Worm (Caenorhabditis elegans): Measurements from ENCODE around the gene Y17G7B.20.

The Y17G7B.20 gene

DNA sequence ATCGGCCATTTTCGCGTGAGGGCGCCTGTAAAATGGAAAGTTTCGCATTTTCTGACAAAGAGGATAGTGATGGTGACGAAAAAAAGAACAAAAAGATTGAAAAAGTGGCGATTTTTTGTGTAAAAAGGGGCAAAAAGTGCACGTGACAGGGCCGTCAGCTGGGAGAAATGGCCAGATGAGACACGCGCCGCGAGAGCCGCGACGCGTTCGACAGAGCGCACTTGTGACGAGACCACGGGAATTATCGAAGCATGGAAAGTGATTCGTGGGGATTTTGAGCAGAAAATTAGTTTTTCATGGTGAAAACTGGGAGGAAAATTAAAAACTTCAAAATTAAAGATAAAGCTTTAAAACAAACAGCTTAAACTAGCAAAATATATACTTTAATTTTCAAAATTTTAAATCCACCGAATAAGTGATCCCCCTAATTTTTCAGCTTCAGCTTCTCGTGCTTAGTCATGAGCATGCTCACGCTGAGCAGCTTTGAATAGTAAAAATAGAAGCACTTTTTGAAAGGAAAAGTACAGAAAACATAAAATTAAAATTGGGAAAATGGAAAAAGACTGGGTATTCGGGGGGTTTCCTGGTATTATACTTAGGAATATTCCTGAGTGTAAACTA, 12.0 kb downstream of the Y17G7B.20 start, which contains the start of gene W03C9.5 (continued):
- no peak for TF ChIP-seq daf-12 (tag; optimal IDR thresholded peaks at IDR 0.05)
- TF ChIP-seq F26F4.8 (GFP tag; conservative IDR thresholded peaks at IDR 0.05): no peak
- peak; percentile 95 for TF ChIP-seq nhr-6 (tag; optimal IDR thresholded peaks at IDR 0.05)
- peak; percentile 35 for TF ChIP-seq ces-1 (GFP tag; optimal IDR thresholded peaks at IDR 0.05)
- no peak for TF ChIP-seq Y105C5A.15 (GFP tag; IDR thresholded peaks at IDR 0.05)
- TF ChIP-seq nhr-10 (tag; optimal IDR thresholded peaks at IDR 0.05): peak; percentile 64
- TF ChIP-seq F37D6.2 (tag; optimal IDR thresholded peaks at IDR 0.05): peak; percentile 83
- TF ChIP-seq mep-1 (tag; optimal IDR thresholded peaks at IDR 0.05): peak; percentile 97
- no peak for TF ChIP-seq unc-39 (tag; optimal IDR thresholded peaks at IDR 0.05)
- TF ChIP-seq fkh-10 (GFP tag; optimal IDR thresholded peaks at IDR 0.05): peak; percentile 81
- peak; percentile 96 for TF ChIP-seq nhr-11 (tag; optimal IDR thresholded peaks at IDR 0.05)
- peak; percentile 84 to 94 for TF ChIP-seq lsy-2 (tag; optimal IDR thresholded peaks at IDR 0.05)
- no peak for TF ChIP-seq F10B5.3 (tag; optimal IDR thresholded peaks at IDR 0.05)
- no peak for TF ChIP-seq zip-11 (GFP tag; IDR thresholded peaks at IDR 0.05)
- TF ChIP-seq dmd-6 (GFP tag; IDR thresholded peaks at IDR 0.05): peak; percentile 94
- TF ChIP-seq egl-43 (GFP tag; IDR thresholded peaks at IDR 0.05): peak; percentile 79
- TF ChIP-seq snpc-4 (tag; optimal IDR thresholded peaks at IDR 0.05): no peak
- no peak for TF ChIP-seq Y5F2A.4 (GFP tag; optimal IDR thresholded peaks at IDR 0.05)
- peak; percentile 75; the same call in 1 of the 2 replicates for TF ChIP-seq tra-1 (GFP tag; IDR thresholded peaks at IDR 0.05)
- TF ChIP-seq mxl-3 (GFP tag; optimal IDR thresholded peaks at IDR 0.05): peak; percentile 95
- TF ChIP-seq Y48G9A.11 (GFP tag; IDR thresholded peaks at IDR 0.05): peak; percentile 85
- TF ChIP-seq zag-1 (tag; optimal IDR thresholded peaks at IDR 0.05): no peak
- peak; percentile 99 for TF ChIP-seq aha-1 (tag)
- TF ChIP-seq pqm-1 (tag; optimal IDR thresholded peaks at IDR 0.05): no peak
- TF ChIP-seq hmg-1.1 (GFP tag; IDR thresholded peaks at IDR 0.05): peak; percentile 89
- TF ChIP-seq hlh-11 (tag; optimal IDR thresholded peaks at IDR 0.05): peak; percentile 100
- peak; percentile 7 to 70 for TF ChIP-seq ZK546.5 (tag; optimal IDR thresholded peaks at IDR 0.05)
- TF ChIP-seq nhr-42 (GFP tag; IDR thresholded peaks at IDR 0.05): peak; percentile 85; the same call in 1 of the 2 replicates
- peak; percentile 91 for TF ChIP-seq rbr-2 (tag; optimal IDR thresholded peaks at IDR 0.05)
- TF ChIP-seq ceh-32 (tag; optimal IDR thresholded peaks at IDR 0.05; ENCODE audit: poor library complexity): no peak
- TF ChIP-seq F44E2.7 (GFP tag; IDR thresholded peaks at IDR 0.05): no peak
- no peak for TF ChIP-seq fos-1 (tag; optimal IDR thresholded peaks at IDR 0.05)
- TF ChIP-seq ceh-44 (GFP tag; IDR thresholded peaks at IDR 0.05): peak; percentile 84
- TF ChIP-seq tag-97 (GFP tag; IDR thresholded peaks at IDR 0.05): no peak
- TF ChIP-seq unc-130 (GFP tag; optimal IDR thresholded peaks at IDR 0.05): peak; percentile 89
- TF ChIP-seq ceh-28 (tag; optimal IDR thresholded peaks at IDR 0.05): no peak
- TF ChIP-seq lim-7 (GFP tag; IDR thresholded peaks at IDR 0.05): peak; percentile 70; the same call in 1 of the 2 replicates
- peak; percentile 64; the same call in 1 of the 2 replicates for TF ChIP-seq lin-1 (GFP tag; IDR thresholded peaks at IDR 0.05)
- no peak for TF ChIP-seq nhr-111 (GFP tag; optimal IDR thresholded peaks at IDR 0.05)
- TF ChIP-seq aly-2 (tag; optimal IDR thresholded peaks at IDR 0.05): no peak
- peak; percentile 93 for TF ChIP-seq dmd-9 (GFP tag; IDR thresholded peaks at IDR 0.05)
- peak; percentile 34 for TF ChIP-seq spr-3 (GFP tag; optimal IDR thresholded peaks at IDR 0.05)
- TF ChIP-seq mes-2 (tag; optimal IDR thresholded peaks at IDR 0.05; ENCODE audit: poor library complexity, severe bottlenecking): peak; percentile 97
- TF ChIP-seq gei-8 (GFP tag; optimal IDR thresholded peaks at IDR 0.05): no peak
- TF ChIP-seq nhr-25 (tag; optimal IDR thresholded peaks at IDR 0.05; ENCODE audit: borderline replicate concordance, insufficient read depth): peak; percentile 86
- TF ChIP-seq jun-1 (tag; optimal IDR thresholded peaks at IDR 0.05): peak; percentile 84
- peak in 1 of 2 experiments; percentile 14 for TF ChIP-seq daf-16 (GFP tag; optimal IDR thresholded peaks at IDR 0.05)
- TF ChIP-seq daf-16 (tag; optimal IDR thresholded peaks at IDR 0.05): peak; percentile 52
- peak in 1 of 2 experiments; percentile 78 for TF ChIP-seq unc-62 (GFP tag; optimal IDR thresholded peaks at IDR 0.05 in 1 of 2)
- no peak for TF ChIP-seq unc-62 (tag; optimal IDR thresholded peaks at IDR 0.05)
- TF ChIP-seq daf-19 (GFP tag; conservative IDR thresholded peaks at IDR 0.05): no peak

Data from whole organism, L4 larva.